Worm (Caenorhabditis elegans) whole organism, L1 larva: Measurements from ENCODE around the gene fbxa-10.

Source experiments
- C16A3.4 ChIP-seq: fragments of 150-350 bp; optimal IDR thresholded peaks from 2 replicates; lab custom pipeline; 2014; ENCODE audit warnings: missing biosample characterization, missing genetic modification characterization
- C34B4.2 ChIP-seq: sonication (generic microtip); optimal IDR thresholded peaks from 2 replicates; lab custom pipeline; 2017; ENCODE audit warnings: mild to moderate bottlenecking, missing genetic modification characterization, missing compliant biosample characterization
- blmp-1 ChIP-seq: fragments of 150-350 bp; optimal IDR thresholded peaks from 2 replicates; lab custom pipeline; 2014; ENCODE audit warnings: missing biosample characterization, missing genetic modification characterization
- ceh-63 ChIP-seq: fragments of 200-800 bp; sonication (Bioruptor generic); optimal IDR thresholded peaks from 2 replicates; lab custom pipeline; 2018; ENCODE audit warnings: mild to moderate bottlenecking, missing genetic modification characterization, missing compliant biosample characterization
- ceh-8 ChIP-seq: fragments of 200-800 bp; sonication (Bioruptor generic); optimal IDR thresholded peaks from 2 replicates; lab custom pipeline; 2018; ENCODE audit warnings: mild to moderate bottlenecking, missing genetic modification characterization, moderate library complexity, missing compliant biosample characterization
- ceh-82 ChIP-seq, 3 experiments: fragments of 150-350 bp in 1 of 3; sonication (generic microtip) in 2 of 3; optimal IDR thresholded peaks; 2 replicates each; lab custom pipeline; 2014 to 2017; ENCODE audit warnings: missing biosample characterization in 3 of 3, missing genetic modification characterization in 3 of 3
- ceh-90 ChIP-seq: sonication (generic microtip); optimal IDR thresholded peaks from 2 replicates; lab custom pipeline; 2016; ENCODE audit warnings: missing genetic modification characterization, missing compliant biosample characterization
- ces-1 ChIP-seq: fragments of 150-350 bp; optimal IDR thresholded peaks from 2 replicates; lab custom pipeline; 2014; ENCODE audit warnings: missing biosample characterization, missing genetic modification reagents, missing genetic modification characterization
- dsc-1 ChIP-seq: sonication (generic microtip); optimal IDR thresholded peaks from 2 replicates; lab custom pipeline; 2016; ENCODE audit warnings: mild to moderate bottlenecking, missing genetic modification characterization, missing compliant biosample characterization
- efl-1 ChIP-seq, 4 experiments: fragments of 150-350 bp; optimal IDR thresholded peaks in 3 of 4; peaks in 1 of 4; 1 replicate in 1 of 4; 2 replicates in 3 of 4; lab custom pipeline; 2014; ENCODE audit warnings: missing biosample characterization in 2 of 4, missing genetic modification characterization in 2 of 4, missing genetic modification reagents in 2 of 4
- efl-3 ChIP-seq: fragments of 200-800 bp; sonication (Bioruptor generic); optimal IDR thresholded peaks from 2 replicates; lab custom pipeline; 2018; ENCODE audit warnings: mild to moderate bottlenecking, missing genetic modification characterization, missing compliant biosample characterization
- egl-27 ChIP-seq, 2 experiments: fragments of 150-350 bp in 1 of 2; sonication (generic microtip); optimal IDR thresholded peaks; 3 replicates each; lab custom pipeline; 2017 to 2018; ENCODE audit warnings: missing biosample characterization in 2 of 2, missing genetic modification characterization in 2 of 2, missing genetic modification reagents in 2 of 2
- elt-2 ChIP-seq: sonication (generic microtip); optimal IDR thresholded peaks from 2 replicates; lab custom pipeline; 2016; ENCODE audit warnings: missing genetic modification characterization, mild to moderate bottlenecking, inconsistent platforms, missing compliant biosample characterization, missing genetic modification reagents
- fkh-10 ChIP-seq: sonication (generic microtip); optimal IDR thresholded peaks from 2 replicates; lab custom pipeline; 2017; ENCODE audit warnings: missing biosample characterization, missing genetic modification reagents, missing genetic modification characterization
- fkh-4 ChIP-seq: sonication (generic microtip); optimal IDR thresholded peaks from 2 replicates; lab custom pipeline; 2016; ENCODE audit warnings: missing compliant biosample characterization, missing genetic modification characterization, borderline replicate concordance
- fos-1 ChIP-seq: fragments of 150-350 bp; optimal IDR thresholded peaks from 2 replicates; lab custom pipeline; 2014; ENCODE audit warnings: missing biosample characterization, missing genetic modification characterization
- grh-1 ChIP-seq: fragments of 200-800 bp; sonication (Bioruptor generic); IDR thresholded peaks from 2 replicates; pipeline ENCODE4 v1.3.6; 2022; ENCODE audit warnings: missing genetic modification reagents, missing genetic modification characterization, missing compliant biosample characterization
- hlh-4 ChIP-seq: sonication (generic microtip); optimal IDR thresholded peaks from 2 replicates; lab custom pipeline; 2016; ENCODE audit warnings: mild to moderate bottlenecking, missing genetic modification characterization, missing compliant biosample characterization
- hpl-2 ChIP-seq: fragments of 150-350 bp; optimal IDR thresholded peaks from 2 replicates; lab custom pipeline; 2014; ENCODE audit warnings: missing biosample characterization, missing genetic modification reagents, missing genetic modification characterization
- isw-1 ChIP-seq: fragments of 200-800 bp; sonication (Bioruptor generic); IDR thresholded peaks from 2 replicates; pipeline ENCODE4 v1.3.6; 2022; ENCODE audit warnings: missing genetic modification characterization, missing compliant biosample characterization
- jun-1 ChIP-seq: fragments of 150-350 bp; optimal IDR thresholded peaks from 2 replicates; lab custom pipeline; 2014; ENCODE audit warnings: missing biosample characterization, missing genetic modification reagents, missing genetic modification characterization
- lin-35 ChIP-seq, 2 experiments: fragments of 150-350 bp; optimal IDR thresholded peaks; 2 replicates each; lab custom pipeline; 2014; ENCODE audit warnings: missing biosample characterization in 2 of 2, missing genetic modification characterization in 2 of 2, missing genetic modification reagents in 2 of 2
- lin-39 ChIP-seq: fragments of 150-350 bp; optimal IDR thresholded peaks from 2 replicates; lab custom pipeline; 2014; ENCODE audit warnings: missing biosample characterization, missing genetic modification reagents, missing genetic modification characterization
- lsy-2 ChIP-seq, 2 experiments: fragments of 150-350 bp; optimal IDR thresholded peaks; 2 replicates each; lab custom pipeline; 2014; ENCODE audit warnings: missing biosample characterization in 2 of 2, missing genetic modification characterization in 2 of 2
- nhr-12 ChIP-seq: sonication (generic microtip); optimal IDR thresholded peaks from 2 replicates; lab custom pipeline; 2017; ENCODE audit warnings: missing biosample characterization, missing genetic modification characterization
- nhr-20 ChIP-seq: sonication (generic microtip); optimal IDR thresholded peaks from 2 replicates; lab custom pipeline; 2016; ENCODE audit warnings: mild to moderate bottlenecking, missing genetic modification characterization, missing compliant biosample characterization
- nhr-28 ChIP-seq: fragments of 150-350 bp; optimal IDR thresholded peaks from 2 replicates; lab custom pipeline; 2014; ENCODE audit warnings: missing biosample characterization, missing genetic modification characterization
- nhr-76 ChIP-seq: sonication (generic microtip); optimal IDR thresholded peaks from 2 replicates; lab custom pipeline; 2017; ENCODE audit warnings: missing biosample characterization, missing genetic modification characterization
- nhr-77 ChIP-seq: fragments of 150-350 bp; optimal IDR thresholded peaks from 2 replicates; lab custom pipeline; 2014; ENCODE audit warnings: missing biosample characterization, missing genetic modification characterization
- pag-3 ChIP-seq: sonication (generic microtip); optimal IDR thresholded peaks from 2 replicates; lab custom pipeline; 2017; ENCODE audit warnings: missing genetic modification characterization, mild to moderate bottlenecking, missing compliant biosample characterization, antibody characterized with exemption, borderline replicate concordance; ENCODE audit not compliant: insufficient read depth
- rnt-1 ChIP-seq: sonication (generic microtip); optimal IDR thresholded peaks from 2 replicates; lab custom pipeline; 2016; ENCODE audit warnings: mild to moderate bottlenecking, missing genetic modification characterization, moderate library complexity, missing compliant biosample characterization
- skn-1 ChIP-seq: fragments of 150-350 bp; optimal IDR thresholded peaks from 2 replicates; lab custom pipeline; 2014; ENCODE audit warnings: missing biosample characterization, missing genetic modification characterization
- snpc-4 ChIP-seq: fragments of 150-350 bp; optimal IDR thresholded peaks from 2 replicates; lab custom pipeline; 2014; ENCODE audit warnings: missing biosample characterization, missing genetic modification characterization
- snu-23 ChIP-seq: sonication (generic microtip); optimal IDR thresholded peaks from 2 replicates; lab custom pipeline; 2016; ENCODE audit warnings: missing genetic modification characterization, missing compliant biosample characterization
- sox-4 ChIP-seq: sonication (generic microtip); optimal IDR thresholded peaks from 2 replicates; lab custom pipeline; 2016; ENCODE audit warnings: missing genetic modification characterization, missing compliant biosample characterization
- swsn-7 ChIP-seq: sonication (generic microtip); optimal IDR thresholded peaks from 2 replicates; lab custom pipeline; 2016; ENCODE audit warnings: missing genetic modification characterization, missing compliant biosample characterization
- tbx-2 ChIP-seq: sonication (generic microtip); optimal IDR thresholded peaks from 2 replicates; lab custom pipeline; 2016; ENCODE audit warnings: missing genetic modification characterization, missing compliant biosample characterization
- tlp-1 ChIP-seq: fragments of 150-350 bp; optimal IDR thresholded peaks from 2 replicates; lab custom pipeline; 2014; ENCODE audit warnings: missing biosample characterization, missing genetic modification characterization
- unc-130 ChIP-seq: fragments of 150-350 bp; optimal IDR thresholded peaks from 2 replicates; lab custom pipeline; 2017; ENCODE audit warnings: missing biosample characterization, missing genetic modification characterization, inconsistent platforms
- unc-62 ChIP-seq: fragments of 150-350 bp; optimal IDR thresholded peaks from 2 replicates; lab custom pipeline; 2014; ENCODE audit warnings: missing biosample characterization, missing genetic modification reagents, missing genetic modification characterization
- unc-98 ChIP-seq: fragments of 200-800 bp; sonication (Bioruptor generic); IDR thresholded peaks from 2 replicates; pipeline ENCODE4 v1.3.6; 2022; ENCODE audit warnings: missing genetic modification characterization, missing compliant biosample characterization
- vab-15 ChIP-seq: sonication (generic microtip); optimal IDR thresholded peaks from 2 replicates; lab custom pipeline; 2017; ENCODE audit warnings: missing genotype, mild to moderate bottlenecking, missing genetic modification characterization, missing compliant biosample characterization
- zag-1 ChIP-seq: fragments of 150-350 bp; optimal IDR thresholded peaks from 2 replicates; lab custom pipeline; 2014; ENCODE audit warnings: missing biosample characterization, missing genetic modification characterization
- zip-4 ChIP-seq: fragments of 200-800 bp; sonication (Bioruptor generic); optimal IDR thresholded peaks from 2 replicates; lab custom pipeline; 2018; ENCODE audit warnings: mild to moderate bottlenecking, missing genetic modification characterization, moderate library complexity, missing compliant biosample characterization
- ztf-4 ChIP-seq: fragments of 150-350 bp; optimal IDR thresholded peaks from 2 replicates; lab custom pipeline; 2014; ENCODE audit warnings: missing biosample characterization, missing genetic modification characterization

fbxa-10 gene

ce11 chrIII:954553-954952, 2.4 kb downstream of the fbxa-10 start, which contains the start of the genes T12B5.15 and T12B5.14:
T12B5.15 (minus strand) TSS chrIII:954653.
T12B5.14 (plus strand) TSS chrIII:954873.
- no peak for TF ChIP-seq efl-3 (GFP tag; lab: Kevin White, UChicago)
- TF ChIP-seq zip-4 (GFP tag; lab: Kevin White, UChicago): no peak
- no peak for TF ChIP-seq lin-39 (tag; lab: Kevin White, UChicago)
- no peak for TF ChIP-seq C34B4.2 (tag; lab: Kevin White, UChicago)
- TF ChIP-seq lsy-2 (tag; optimal IDR thresholded peaks at IDR 0.05; lab: Kevin White, UChicago): no peak
- no peak for TF ChIP-seq skn-1 (tag; lab: Kevin White, UChicago)
- TF ChIP-seq efl-1 (optimal IDR thresholded peaks at IDR 0.05; lab: Kevin White, UChicago): no peak
- TF ChIP-seq efl-1 (GFP tag; optimal IDR thresholded peaks at IDR 0.05 in 1 of 2; lab: Kevin White, UChicago): no peak
- no peak for TF ChIP-seq hlh-4
- TF ChIP-seq ceh-90 (tag; lab: Kevin White, UChicago): no peak
- no peak for TF ChIP-seq vab-15 (tag; lab: Kevin White, UChicago)
- no peak for TF ChIP-seq nhr-20
- TF ChIP-seq fkh-10 (GFP tag; lab: Kevin White, UChicago): no peak
- TF ChIP-seq nhr-77 (tag; lab: Kevin White, UChicago): no peak
- no peak for TF ChIP-seq hpl-2 (GFP tag; lab: Kevin White, UChicago)
- TF ChIP-seq swsn-7 (tag; lab: Kevin White, UChicago): no peak
- no peak for TF ChIP-seq snu-23 (GFP tag; lab: Kevin White, UChicago)
- TF ChIP-seq ceh-82 (tag; optimal IDR thresholded peaks at IDR 0.05; lab: Kevin White, UChicago): no peak

- TF ChIP-seq jun-1 (tag; lab: Kevin White, UChicago): no peak
- TF ChIP-seq elt-2 (tag; lab: Kevin White, UChicago): peak; percentile 36
Observed at ce11 chrIII:955981-956380, 3.8 kb downstream of the fbxa-10 start, which contains the start of gene fbxa-54. fbxa-54 (plus strand) TSS chrIII:956334.

ce11 chrIII:961948-962347, 9.8 kb downstream of the fbxa-10 start, which contains the start of gene fbxa-51:
fbxa-51 (plus strand) TSS chrIII:962269.
- TF ChIP-seq tlp-1 (tag; lab: Kevin White, UChicago): no peak
- TF ChIP-seq C16A3.4 (tag; lab: Kevin White, UChicago): no peak
- no peak for TF ChIP-seq unc-62 (GFP tag; lab: Kevin White, UChicago)
- TF ChIP-seq ceh-63 (GFP tag; lab: Kevin White, UChicago): no peak
- no peak for TF ChIP-seq lin-35 (GFP tag; optimal IDR thresholded peaks at IDR 0.05; lab: Kevin White, UChicago)
- TF ChIP-seq blmp-1 (tag; lab: Kevin White, UChicago): no peak
- TF ChIP-seq pag-3 (tag; lab: Kevin White, UChicago): no peak
- TF ChIP-seq fkh-4 (tag; lab: Kevin White, UChicago): no peak
- TF ChIP-seq nhr-20: no peak
- TF ChIP-seq nhr-28 (tag; lab: Kevin White, UChicago): no peak
- no peak for TF ChIP-seq unc-98
- no peak for TF ChIP-seq nhr-76 (tag; lab: Kevin White, UChicago)
- no peak for TF ChIP-seq ztf-4 (tag; lab: Kevin White, UChicago)
- no peak for TF ChIP-seq zip-4 (GFP tag; lab: Kevin White, UChicago)
- no peak for TF ChIP-seq ceh-90 (tag; lab: Kevin White, UChicago)
- TF ChIP-seq egl-27 (tag; optimal IDR thresholded peaks at IDR 0.05; lab: Kevin White, UChicago): no peak
- TF ChIP-seq fos-1: no peak
- TF ChIP-seq nhr-12 (tag; lab: Kevin White, UChicago): no peak

- TF ChIP-seq grh-1 (GFP tag; lab: Robert Waterston, UW) (no peak), blmp-1 (tag; lab: Kevin White, UChicago) (no peak), C16A3.4 (tag; lab: Kevin White, UChicago) (no peak), dsc-1 (tag; lab: Kevin White, UChicago) (no peak), ceh-8 (GFP tag; lab: Kevin White, UChicago) (no peak), swsn-7 (tag; lab: Kevin White, UChicago) (no peak), snu-23 (GFP tag; lab: Kevin White, UChicago) (no peak), ces-1 (GFP tag; lab: Kevin White, UChicago) (no peak), efl-1 (optimal IDR thresholded peaks at IDR 0.05; lab: Kevin White, UChicago) (no peak), efl-1 (GFP tag; optimal IDR thresholded peaks at IDR 0.05 in 1 of 2; lab: Kevin White, UChicago) (no peak), zag-1 (tag; lab: Kevin White, UChicago) (no peak), sox-4 (tag; lab: Kevin White, UChicago) (no peak), snpc-4 (tag; lab: Kevin White, UChicago) (no peak), rnt-1 (tag; lab: Kevin White, UChicago) (no peak), unc-130 (tag; lab: Kevin White, UChicago) (no peak), isw-1 (GFP tag; lab: Robert Waterston, UW) (no peak), tbx-2 (tag; lab: Kevin White, UChicago) (no peak)
Observed at ce11 chrIII:964637-965036, 12.4 kb downstream of the fbxa-10 start.
